Worm (Caenorhabditis elegans) whole organism, late embryonic: ENCODE data around the gene skr-21.

Experiments
- nfya-1 ChIP-seq: sonication (generic microtip); optimal IDR thresholded peaks from 2 replicates; lab custom pipeline; 2017; ENCODE audit warnings: missing genetic modification characterization, mild to moderate bottlenecking, missing compliant biosample characterization, antibody characterized with exemption, moderate library complexity
- ref-2 ChIP-seq: sonication (generic microtip); optimal IDR thresholded peaks from 2 replicates; lab custom pipeline; 2016; ENCODE audit warnings: missing genetic modification characterization, missing compliant biosample characterization
- syd-9 ChIP-seq: sonication (generic microtip); optimal IDR thresholded peaks from 2 replicates; lab custom pipeline; 2016; ENCODE audit warnings: mild to moderate bottlenecking, missing genetic modification characterization, moderate library complexity, missing compliant biosample characterization

DNA sequence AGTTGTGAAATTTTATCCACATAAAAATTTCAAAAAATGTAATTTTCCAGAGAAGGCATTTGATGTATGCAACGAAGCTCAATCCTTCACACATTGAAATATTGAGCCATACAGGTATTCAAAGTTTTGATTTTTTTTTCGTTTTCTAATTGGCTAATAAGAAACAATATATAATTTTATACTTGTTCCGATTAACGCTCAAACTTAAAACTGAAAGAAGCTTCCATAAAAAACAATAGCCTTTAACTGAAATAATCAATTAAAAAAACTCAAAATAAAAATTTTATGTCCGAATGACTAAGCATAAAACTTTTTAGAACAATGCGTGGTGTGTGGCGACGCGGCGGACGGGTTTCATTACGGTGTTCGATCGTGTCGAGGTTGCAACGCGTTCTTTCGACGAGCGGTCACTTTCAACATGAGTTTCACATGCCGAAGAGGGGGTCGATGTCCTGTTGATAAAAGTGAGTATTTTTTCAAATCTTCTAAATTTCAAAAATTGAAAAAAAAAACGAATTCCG is 25.5 kb upstream of the skr-21 start, which contains the start of gene nhr-32:
- TF ChIP-seq ref-2 (no peak), syd-9 (tag; lab: Kevin White, UChicago) (no peak), nfya-1 (tag; lab: Kevin White, UChicago) (no peak)
